Worm (Caenorhabditis elegans): ENCODE measurements around the gene C07H4.1.

C07H4.1 gene

DNA sequence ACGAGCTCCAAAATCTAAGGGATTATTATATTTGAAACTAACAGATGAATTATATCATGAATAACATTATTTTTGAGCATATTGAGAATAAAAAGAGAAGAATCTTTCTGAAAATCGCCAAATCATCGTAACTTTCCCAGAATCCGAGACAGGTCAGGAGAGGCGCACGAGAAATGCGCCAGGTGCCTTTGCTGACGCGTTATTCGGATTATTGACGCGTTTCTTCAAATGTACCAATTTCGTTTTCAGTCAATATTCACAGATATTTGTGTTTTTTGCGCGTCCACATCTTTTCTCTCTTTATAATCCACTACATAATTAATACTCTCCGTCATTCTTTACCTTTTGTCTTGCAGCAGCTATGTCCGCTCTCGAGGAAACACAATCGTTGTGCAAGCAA lies 5.5 kb upstream of the C07H4.1 start, which contains the start of gene T24H10.1 (continued):
- TF ChIP-seq nhr-19 (GFP tag; conservative IDR thresholded peaks at IDR 0.05) (peak; percentile 80), C34B4.2 (tag; optimal IDR thresholded peaks at IDR 0.05) (no peak), hlh-4 (tag; optimal IDR thresholded peaks at IDR 0.05) (no peak), lin-35 (GFP tag; optimal IDR thresholded peaks at IDR 0.05) (peak; percentile 82 to 87), sup-37 (GFP tag; optimal IDR thresholded peaks at IDR 0.05) (peak; percentile 58), lir-3 (tag; optimal IDR thresholded peaks at IDR 0.05; ENCODE audit: poor library complexity) (peak; percentile 9), tlp-1 (tag; optimal IDR thresholded peaks at IDR 0.05) (no peak), aha-1 (tag; optimal IDR thresholded peaks at IDR 0.05) (no peak), alr-1 (tag; optimal IDR thresholded peaks at IDR 0.05; ENCODE audit: borderline replicate concordance) (no peak), snpc-4 (tag; optimal IDR thresholded peaks at IDR 0.05) (peak; percentile 64), unc-86 (tag; optimal IDR thresholded peaks at IDR 0.05) (peak; percentile 71), fos-1 (tag; optimal IDR thresholded peaks at IDR 0.05) (no peak), F16B12.6 (tag; optimal IDR thresholded peaks at IDR 0.05) (peak; percentile 58), unc-62 (GFP tag; optimal IDR thresholded peaks at IDR 0.05) (no peak), pqm-1 (tag; optimal IDR thresholded peaks at IDR 0.05) (no peak), aly-2 (tag; optimal IDR thresholded peaks at IDR 0.05) (peak; percentile 36), zag-1 (tag; optimal IDR thresholded peaks at IDR 0.05) (no peak), unc-98 (GFP tag; IDR thresholded peaks at IDR 0.05) (no peak), ama-1 (optimal IDR thresholded peaks at IDR 0.05) (no peak), grh-1 (GFP tag; IDR thresholded peaks at IDR 0.05) (peak; percentile 54), isw-1 (GFP tag; IDR thresholded peaks at IDR 0.05) (peak; percentile 61), unc-130 (tag; optimal IDR thresholded peaks at IDR 0.05) (peak; percentile 12), fkh-8 (tag; optimal IDR thresholded peaks at IDR 0.05) (peak; percentile 23), unc-30 (tag; optimal IDR thresholded peaks at IDR 0.05) (no peak), C04F5.9 (tag; optimal IDR thresholded peaks at IDR 0.05) (peak; percentile 45), nhr-47 (tag; optimal IDR thresholded peaks at IDR 0.05) (peak; percentile 85), nhr-85 (tag) (peak; percentile 82), ets-5 (GFP tag; IDR thresholded peaks at IDR 0.05) (no peak), nhr-28 (tag; optimal IDR thresholded peaks at IDR 0.05) (no peak), mep-1 (tag; optimal IDR thresholded peaks at IDR 0.05) (peak; percentile 89), mdl-1 (tag; optimal IDR thresholded peaks at IDR 0.05) (peak in 1 of 2 experiments; percentile 20), elt-3 (tag; optimal IDR thresholded peaks at IDR 0.05) (peak in 1 of 6 experiments; percentile 51), nhr-71 (tag; optimal IDR thresholded peaks at IDR 0.05) (peak; percentile 88), tbx-2 (tag; optimal IDR thresholded peaks at IDR 0.05) (peak; percentile 71), Y116A8C.19 (tag; optimal IDR thresholded peaks at IDR 0.05; ENCODE audit: borderline replicate concordance) (no peak), mef-2 (tag; optimal IDR thresholded peaks at IDR 0.05) (peak; percentile 25), egl-27 (tag; optimal IDR thresholded peaks at IDR 0.05) (no peak), ceh-90 (tag; optimal IDR thresholded peaks at IDR 0.05) (no peak), hlh-17 (GFP tag; optimal IDR thresholded peaks at IDR 0.05; ENCODE audit: borderline replicate concordance) (no peak), nhr-20 (tag; optimal IDR thresholded peaks at IDR 0.05) (peak; percentile 80), C16A3.4 (tag; optimal IDR thresholded peaks at IDR 0.05) (peak; percentile 68), dpl-1 (GFP tag; optimal IDR thresholded peaks at IDR 0.05) (peak; percentile 71 to 82 (median 81)), jun-1 (tag; optimal IDR thresholded peaks at IDR 0.05) (peak; percentile 38), nhr-237 (tag; optimal IDR thresholded peaks at IDR 0.05) (no peak), zip-4 (GFP tag; optimal IDR thresholded peaks at IDR 0.05) (peak; percentile 8), ceh-8 (GFP tag; optimal IDR thresholded peaks at IDR 0.05) (peak; percentile 38), irx-1 (tag; optimal IDR thresholded peaks at IDR 0.05) (peak; percentile 75), lin-39 (tag; optimal IDR thresholded peaks at IDR 0.05) (peak; percentile 45), ztf-11 (tag; optimal IDR thresholded peaks at IDR 0.05) (peak in 1 of 2 experiments; percentile 47)
